Worm (Caenorhabditis elegans): ENCODE data around the gene srlf-33.

DNA sequence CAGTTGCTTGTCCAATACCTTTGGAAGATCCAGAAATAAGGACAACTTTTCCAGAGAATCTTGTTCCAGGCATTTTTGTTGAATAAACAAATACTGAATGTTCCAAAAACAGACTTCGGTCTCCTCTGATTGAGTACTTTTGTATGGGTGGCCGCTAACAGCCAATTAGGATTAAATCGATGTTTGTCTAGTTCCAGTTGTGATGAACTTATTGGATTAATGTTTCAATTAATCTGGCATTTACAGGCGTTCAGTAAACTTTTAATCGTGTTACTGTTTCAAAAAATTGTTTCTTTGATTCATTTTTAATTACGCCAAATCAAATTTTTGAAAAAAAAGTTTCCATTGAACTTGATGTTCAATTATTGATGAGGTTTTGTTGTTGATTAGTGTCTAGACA is 17.1 kb upstream of the srlf-33 start, which contains the start of gene ZK829.1:
- TF ChIP-seq flt-1 (GFP tag; IDR thresholded peaks at IDR 0.05) (no peak), hmg-4 (GFP tag; optimal IDR thresholded peaks at IDR 0.05) (no peak), F13C5.2 (tag; optimal IDR thresholded peaks at IDR 0.05) (no peak), ama-1 (optimal IDR thresholded peaks at IDR 0.05) (no peak), ets-7 (tag; optimal IDR thresholded peaks at IDR 0.05) (no peak), hnd-1 (tag; optimal IDR thresholded peaks at IDR 0.05) (no peak), hmbx-1 (tag; optimal IDR thresholded peaks at IDR 0.05) (no peak), ceh-13 (GFP tag; optimal IDR thresholded peaks at IDR 0.05) (no peak), aly-1 (tag; optimal IDR thresholded peaks at IDR 0.05) (no peak), tra-4 (tag; optimal IDR thresholded peaks at IDR 0.05) (no peak), ceh-36 (tag; optimal IDR thresholded peaks at IDR 0.05) (no peak)

Data from whole organism, early embryonic.